Worm (Caenorhabditis elegans) whole organism, L3 larva: ENCODE measurements around the gene wee-1.3.

ENCODE experiments used
- mml-1 ChIP-seq: fragments of 150-350 bp; sonication (generic microtip); optimal IDR thresholded peaks from 3 replicates; lab custom pipeline; 2014; ENCODE audit warnings: missing biosample characterization, missing genetic modification characterization
- unc-62 ChIP-seq: fragments of 150-350 bp; sonication (generic microtip); optimal IDR thresholded peaks from 4 replicates; lab custom pipeline; 2014; ENCODE audit warnings: missing biosample characterization, missing genetic modification reagents, missing genetic modification characterization

DNA sequence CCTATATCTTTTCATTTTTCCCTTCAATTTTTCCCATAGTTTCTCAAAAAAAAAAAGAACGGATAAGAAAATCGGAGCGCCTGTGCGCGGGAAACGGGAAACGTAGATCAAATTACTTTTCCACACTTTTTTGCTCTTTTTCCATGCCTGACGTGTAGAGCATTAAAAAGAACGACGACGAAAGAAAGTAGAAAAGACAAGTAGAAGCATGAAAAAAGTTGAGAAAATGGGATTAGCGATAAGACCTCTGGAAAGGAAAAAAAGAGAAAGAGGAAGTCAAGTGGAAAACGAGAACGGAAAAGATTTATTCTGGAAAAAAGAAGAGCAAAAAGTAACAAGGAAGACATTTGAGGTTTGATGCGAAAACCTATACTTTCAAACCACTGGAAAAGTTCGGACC lies 12.2 kb upstream of the wee-1.3 start:
- TF ChIP-seq mml-1 (tag; lab: Kevin White, UChicago) (no peak), unc-62 (GFP tag; lab: Kevin White, UChicago) (no peak)
